Worm (Caenorhabditis elegans) whole organism, L2 larva: ENCODE results near the gene nspb-4.

Experiments used
- aly-2 ChIP-seq: fragments of 150-350 bp; optimal IDR thresholded peaks from 2 replicates; lab custom pipeline; 2014; ENCODE audit warnings: missing biosample characterization, missing genetic modification characterization
- ama-1 ChIP-seq: fragments of 150-350 bp; optimal IDR thresholded peaks from 2 replicates; lab custom pipeline; 2018; ENCODE audit warnings: inconsistent platforms
- elt-1 ChIP-seq: fragments of 150-350 bp; optimal IDR thresholded peaks from 2 replicates; lab custom pipeline; 2014; ENCODE audit warnings: missing biosample characterization, missing genetic modification characterization
- elt-3 ChIP-seq: sonication (generic microtip); optimal IDR thresholded peaks from 2 replicates; lab custom pipeline; 2017; ENCODE audit warnings: missing biosample characterization, missing genetic modification characterization
- lin-13 ChIP-seq: fragments of 150-350 bp; optimal IDR thresholded peaks from 2 replicates; lab custom pipeline; 2014; ENCODE audit warnings: missing biosample characterization, missing genetic modification reagents, missing genetic modification characterization
- lin-39 ChIP-seq: fragments of 150-350 bp; optimal IDR thresholded peaks from 2 replicates; lab custom pipeline; 2014; ENCODE audit warnings: missing biosample characterization, missing genetic modification reagents, missing genetic modification characterization
- lsy-2 ChIP-seq, 2 experiments: fragments of 150-350 bp in 1 of 2; sonication (generic microtip) in 1 of 2; optimal IDR thresholded peaks; 2 replicates each; lab custom pipeline; 2014 to 2017; ENCODE audit warnings: missing biosample characterization in 2 of 2, missing genetic modification characterization in 2 of 2
- nhr-11 ChIP-seq: fragments of 150-350 bp; optimal IDR thresholded peaks from 2 replicates; lab custom pipeline; 2014; ENCODE audit warnings: missing biosample characterization, missing genetic modification characterization
- nhr-12 ChIP-seq: fragments of 150-350 bp; optimal IDR thresholded peaks from 2 replicates; lab custom pipeline; 2014; ENCODE audit warnings: missing biosample characterization, missing genetic modification characterization
- sma-3 ChIP-seq: sonication (generic microtip); optimal IDR thresholded peaks from 2 replicates; lab custom pipeline; 2016; ENCODE audit warnings: missing genetic modification reagents, missing genetic modification characterization, missing compliant biosample characterization
- unc-62 ChIP-seq: fragments of 150-350 bp; optimal IDR thresholded peaks from 2 replicates; lab custom pipeline; 2014; ENCODE audit warnings: missing biosample characterization, missing genetic modification reagents, missing genetic modification characterization
- ztf-11 ChIP-seq: sonication (generic microtip); optimal IDR thresholded peaks from 2 replicates; lab custom pipeline; 2017; ENCODE audit warnings: missing biosample characterization, missing genetic modification characterization

ce11 chrIV:6590029-6590428 lies 8.0 kb upstream of the nspb-4 start, which contains the start of the genes lec-11 and irld-7:
- TF ChIP-seq ztf-11 (tag; lab: Kevin White, UChicago) (no peak), elt-3 (tag; lab: Kevin White, UChicago) (no peak), sma-3 (GFP tag; lab: Kevin White, UChicago) (no peak), aly-2 (tag; lab: Kevin White, UChicago) (no peak), elt-1 (no peak), lsy-2 (tag; optimal IDR thresholded peaks at IDR 0.05; lab: Kevin White, UChicago) (no peak), ama-1 (lab: Kevin White, UChicago) (no peak), lin-13 (GFP tag; lab: Kevin White, UChicago) (no peak), nhr-12 (no peak), lin-39 (tag; lab: Kevin White, UChicago) (no peak), unc-62 (GFP tag; lab: Kevin White, UChicago) (no peak), nhr-11 (tag; lab: Kevin White, UChicago) (no peak)
